Worm (Caenorhabditis elegans): ENCODE data around the gene F18G5.1.

The F18G5.1 gene

ce11 chrX:9261626-9262189, 2.1 kb downstream of the F18G5.1 start:
- no peak for TF ChIP-seq nhr-10 (tag; optimal IDR thresholded peaks at IDR 0.05)
- TF ChIP-seq peb-1 (tag; optimal IDR thresholded peaks at IDR 0.05), result no peak
- no peak for TF ChIP-seq ztf-1 (GFP tag; conservative IDR thresholded peaks at IDR 0.05)
- TF ChIP-seq mbf-1 (tag; optimal IDR thresholded peaks at IDR 0.05), result no peak
- TF ChIP-seq nhr-129 (tag; optimal IDR thresholded peaks at IDR 0.05), result no peak
- TF ChIP-seq snpc-4 (tag; optimal IDR thresholded peaks at IDR 0.05), result no peak
- TF ChIP-seq sem-4 (tag; optimal IDR thresholded peaks at IDR 0.05), result no peak
- TF ChIP-seq gmeb-1 (tag; optimal IDR thresholded peaks at IDR 0.05), result no peak
- no peak for TF ChIP-seq nhr-23 (tag; optimal IDR thresholded peaks at IDR 0.05)
- no peak for TF ChIP-seq ceh-16 (tag; optimal IDR thresholded peaks at IDR 0.05)
- TF ChIP-seq lsy-2 (tag; optimal IDR thresholded peaks at IDR 0.05), result no peak
- no peak for TF ChIP-seq mdl-1 (tag; optimal IDR thresholded peaks at IDR 0.05)
- no peak for TF ChIP-seq sma-3 (GFP tag; optimal IDR thresholded peaks at IDR 0.05)
- no peak for TF ChIP-seq mab-5 (tag; optimal IDR thresholded peaks at IDR 0.05)
- no peak for TF ChIP-seq sma-9 (GFP tag; optimal IDR thresholded peaks at IDR 0.05)
- no peak for TF ChIP-seq sma-9 (tag; optimal IDR thresholded peaks at IDR 0.05)
- TF ChIP-seq egl-27 (tag; optimal IDR thresholded peaks at IDR 0.05), result no peak
- TF ChIP-seq unc-62 (GFP tag; optimal IDR thresholded peaks at IDR 0.05), result no peak

ce11 chrX:9264231-9264630, 4.6 kb downstream of the F18G5.1 start, which contains the start of gene F18G5.6:
Gene F18G5.6, minus strand, starts transcription at chrX:9264331.
- TF ChIP-seq Y55F3AM.14 (GFP tag; optimal IDR thresholded peaks at IDR 0.05) (no peak), crh-2 (tag; optimal IDR thresholded peaks at IDR 0.05) (no peak), sma-9 (GFP tag; optimal IDR thresholded peaks at IDR 0.05) (no peak), sma-9 (tag; optimal IDR thresholded peaks at IDR 0.05) (no peak), mdl-1 (tag; optimal IDR thresholded peaks at IDR 0.05) (no peak), mbf-1 (tag; optimal IDR thresholded peaks at IDR 0.05) (no peak), skn-1 (tag; optimal IDR thresholded peaks at IDR 0.05) (no peak), ceh-82 (tag; optimal IDR thresholded peaks at IDR 0.05) (no peak), lin-13 (GFP tag; optimal IDR thresholded peaks at IDR 0.05) (no peak), nhr-10 (tag; optimal IDR thresholded peaks at IDR 0.05) (no peak), nhr-12 (tag; optimal IDR thresholded peaks at IDR 0.05) (no peak), ama-1 (optimal IDR thresholded peaks at IDR 0.05) (no peak), nhr-23 (tag; optimal IDR thresholded peaks at IDR 0.05) (no peak), nhr-11 (tag; optimal IDR thresholded peaks at IDR 0.05) (no peak)

- TF ChIP-seq mdl-1 (tag; optimal IDR thresholded peaks at IDR 0.05), result peak in 1 of 2 experiments; percentile 46
- no peak for TF ChIP-seq nhr-12 (tag; optimal IDR thresholded peaks at IDR 0.05)
- TF ChIP-seq crh-2 (tag; optimal IDR thresholded peaks at IDR 0.05), result peak; percentile 55
- no peak for TF ChIP-seq peb-1 (tag; optimal IDR thresholded peaks at IDR 0.05)
- no peak for TF ChIP-seq alr-1 (tag; optimal IDR thresholded peaks at IDR 0.05)
- peak; percentile 77 for TF ChIP-seq fos-1 (tag; optimal IDR thresholded peaks at IDR 0.05)
- no peak for TF ChIP-seq ztf-1 (GFP tag; conservative IDR thresholded peaks at IDR 0.05)
- TF ChIP-seq aly-2 (tag; optimal IDR thresholded peaks at IDR 0.05), result no peak
- no peak for TF ChIP-seq unc-62 (GFP tag; optimal IDR thresholded peaks at IDR 0.05)
- no peak for TF ChIP-seq sem-4 (tag; optimal IDR thresholded peaks at IDR 0.05)
- TF ChIP-seq sma-9 (GFP tag; optimal IDR thresholded peaks at IDR 0.05), result peak; percentile 89
- TF ChIP-seq sma-9 (tag; optimal IDR thresholded peaks at IDR 0.05), result no peak
- TF ChIP-seq gmeb-1 (tag; optimal IDR thresholded peaks at IDR 0.05), result peak; percentile 30
- TF ChIP-seq unc-55 (GFP tag; optimal IDR thresholded peaks at IDR 0.05), result no peak
- TF ChIP-seq nhr-11 (tag; optimal IDR thresholded peaks at IDR 0.05), result no peak
- TF ChIP-seq ztf-4 (tag; optimal IDR thresholded peaks at IDR 0.05), result no peak
- TF ChIP-seq lin-39 (tag; optimal IDR thresholded peaks at IDR 0.05), result no peak
- TF ChIP-seq nhr-77 (tag; optimal IDR thresholded peaks at IDR 0.05), result no peak
- no peak for TF ChIP-seq mbf-1 (tag; optimal IDR thresholded peaks at IDR 0.05)
- peak; percentile 24 for TF ChIP-seq Y55F3AM.14 (GFP tag; optimal IDR thresholded peaks at IDR 0.05)
- TF ChIP-seq nhr-129 (tag; optimal IDR thresholded peaks at IDR 0.05), result peak; percentile 29
- TF ChIP-seq lin-11 (tag; optimal IDR thresholded peaks at IDR 0.05), result no peak
- TF ChIP-seq ceh-16 (tag; optimal IDR thresholded peaks at IDR 0.05), result no peak
- TF ChIP-seq nhr-23 (tag; optimal IDR thresholded peaks at IDR 0.05), result no peak
- no peak for TF ChIP-seq R02D3.7 (tag; optimal IDR thresholded peaks at IDR 0.05)
- TF ChIP-seq dmd-4 (tag; optimal IDR thresholded peaks at IDR 0.05), result no peak
- TF ChIP-seq ZK546.5 (tag; optimal IDR thresholded peaks at IDR 0.05), result no peak
- no peak for TF ChIP-seq ztf-11 (tag; optimal IDR thresholded peaks at IDR 0.05)
- peak; percentile 76 for TF ChIP-seq F13H6.1 (tag; optimal IDR thresholded peaks at IDR 0.05)
- no peak for TF ChIP-seq unc-39 (tag; optimal IDR thresholded peaks at IDR 0.05)
- peak; percentile 12 for TF ChIP-seq sma-3 (GFP tag; optimal IDR thresholded peaks at IDR 0.05)
- TF ChIP-seq lin-13 (GFP tag; optimal IDR thresholded peaks at IDR 0.05), result no peak
- TF ChIP-seq nhr-6 (tag; optimal IDR thresholded peaks at IDR 0.05), result no peak
- TF ChIP-seq mab-5 (tag; optimal IDR thresholded peaks at IDR 0.05), result no peak
- no peak for TF ChIP-seq snpc-4 (tag; optimal IDR thresholded peaks at IDR 0.05)
- TF ChIP-seq blmp-1 (tag; optimal IDR thresholded peaks at IDR 0.05; ENCODE audit: insufficient read depth), result no peak
- no peak for TF ChIP-seq egl-27 (tag; optimal IDR thresholded peaks at IDR 0.05)
- no peak for TF ChIP-seq nhr-10 (tag; optimal IDR thresholded peaks at IDR 0.05)
- TF ChIP-seq ceh-82 (tag; optimal IDR thresholded peaks at IDR 0.05), result no peak
- peak in 1 of 2 experiments; percentile 41 for TF ChIP-seq lsy-2 (tag; optimal IDR thresholded peaks at IDR 0.05)
- TF ChIP-seq nhr-21 (tag; optimal IDR thresholded peaks at IDR 0.05), result no peak
- TF ChIP-seq skn-1 (tag; optimal IDR thresholded peaks at IDR 0.05), result no peak
- TF ChIP-seq nhr-25 (tag; optimal IDR thresholded peaks at IDR 0.05), result no peak
- no peak for TF ChIP-seq elt-3 (tag; optimal IDR thresholded peaks at IDR 0.05)
Observed at ce11 chrX:9264636-9265035, 5.0 kb downstream of the F18G5.1 start.
